Fruit fly (Drosophila melanogaster) whole organism, adult: ENCODE results near the gene plh.

Experiments
- CG11617 ChIP-seq: fragments of 200-800 bp; sonication (Bioruptor generic); optimal IDR thresholded peaks from 2 replicates; lab custom pipeline; 2017; ENCODE audit warnings: mild to moderate bottlenecking, missing biosample characterization, missing genetic modification reagents, missing genetic modification characterization
- CG12768 ChIP-seq: fragments of 200-800 bp; sonication (Bioruptor generic); optimal IDR thresholded peaks from 2 replicates; lab custom pipeline; 2017; ENCODE audit warnings: missing biosample characterization, missing genetic modification characterization, mild to moderate bottlenecking, moderate library complexity, missing genetic modification reagents
- CG14711 ChIP-seq: fragments of 200-800 bp; sonication (Bioruptor generic); optimal IDR thresholded peaks from 2 replicates; lab custom pipeline; 2018; ENCODE audit warnings: missing biosample characterization, mild to moderate bottlenecking, missing genetic modification characterization, moderate library complexity
- CG1620 ChIP-seq: fragments of 200-800 bp; sonication (Bioruptor generic); optimal IDR thresholded peaks from 2 replicates; lab custom pipeline; 2016; ENCODE audit warnings: missing biosample characterization, missing genetic modification characterization
- CG33017 ChIP-seq: fragments of 200-800 bp; sonication (Bioruptor generic); optimal IDR thresholded peaks from 2 replicates; lab custom pipeline; 2018; ENCODE audit warnings: missing biosample characterization, mild to moderate bottlenecking, missing genetic modification characterization, moderate library complexity
- CG7045 ChIP-seq: fragments of 200-800 bp; sonication (Bioruptor generic); optimal IDR thresholded peaks from 2 replicates; lab custom pipeline; 2017; ENCODE audit warnings: missing biosample characterization, mild to moderate bottlenecking, missing genetic modification characterization
- CG7101 ChIP-seq: fragments of 200-800 bp; sonication (Bioruptor generic); optimal IDR thresholded peaks from 2 replicates; lab custom pipeline; 2018; ENCODE audit warnings: missing biosample characterization, mild to moderate bottlenecking, missing genetic modification characterization, moderate library complexity
- Clk ChIP-seq: fragments of 200-800 bp; sonication (Bioruptor generic); optimal IDR thresholded peaks from 2 replicates; lab custom pipeline; 2017; ENCODE audit warnings: missing biosample characterization, missing genetic modification characterization
- Mnt ChIP-seq: fragments of 200-800 bp; sonication (Bioruptor generic); optimal IDR thresholded peaks from 2 replicates; lab custom pipeline; 2016; ENCODE audit warnings: missing biosample characterization, mild to moderate bottlenecking, missing genetic modification characterization
- bab1 ChIP-seq: fragments of 200-800 bp; sonication (Bioruptor generic); optimal IDR thresholded peaks from 3 replicates; lab custom pipeline; 2019; ENCODE audit warnings: missing biosample characterization, mild to moderate bottlenecking, missing genetic modification characterization, moderate library complexity
- cnc ChIP-seq, 2 experiments: fragments of >200 bp; optimal IDR thresholded peaks; 2 replicates each; lab custom pipeline; 2017
- kay ChIP-seq: fragments of 200-800 bp; sonication (Bioruptor generic); peaks from one replicate; lab custom pipeline; 2016; ENCODE audit warnings: missing biosample characterization, missing genetic modification characterization, borderline replicate concordance
- ovo ChIP-seq: fragments of 200-800 bp; sonication (Bioruptor generic); optimal IDR thresholded peaks from 2 replicates; lab custom pipeline; 2016; ENCODE audit warnings: missing biosample characterization, missing genetic modification characterization

DNA sequence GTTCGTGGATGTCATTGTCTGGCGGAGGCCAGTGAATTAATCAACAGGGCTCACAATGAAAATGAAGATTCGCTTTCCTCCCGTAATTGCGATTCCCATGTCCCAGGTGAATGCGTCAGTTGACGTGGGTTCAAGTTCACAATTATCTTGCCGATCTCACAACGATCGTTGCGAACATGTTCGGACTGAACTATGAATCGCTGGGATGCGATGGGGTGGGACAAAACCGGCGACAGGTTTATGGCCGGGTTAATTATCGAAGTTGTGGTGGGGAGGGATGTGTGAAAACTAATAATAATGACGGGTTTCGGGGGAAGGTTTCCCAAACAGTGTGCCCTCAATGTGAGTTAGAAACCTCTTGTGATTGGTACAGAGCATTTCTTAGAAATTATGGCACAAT lies 50.7 kb downstream of the plh start:
- TF ChIP-seq CG1620 (GFP tag; lab: Kevin White, UChicago) (no peak), bab1 (GFP tag; lab: Kevin White, UChicago) (no peak), Mnt (no peak), kay (peak; percentile 5), CG12768 (GFP tag; lab: Kevin White, UChicago) (no peak), CG14711 (no peak), Clk (GFP tag; lab: Kevin White, UChicago) (no peak), CG7045 (GFP tag; lab: Kevin White, UChicago) (no peak), ovo (no peak), cnc (optimal IDR thresholded peaks at IDR 0.05; lab: Kevin White, UChicago) (no peak), CG7101 (no peak), CG33017 (tag; lab: Kevin White, UChicago) (no peak), CG11617 (no peak)
